Fruit fly (Drosophila melanogaster): ENCODE measurements around the gene Pcp.

Pcp gene

DNA sequence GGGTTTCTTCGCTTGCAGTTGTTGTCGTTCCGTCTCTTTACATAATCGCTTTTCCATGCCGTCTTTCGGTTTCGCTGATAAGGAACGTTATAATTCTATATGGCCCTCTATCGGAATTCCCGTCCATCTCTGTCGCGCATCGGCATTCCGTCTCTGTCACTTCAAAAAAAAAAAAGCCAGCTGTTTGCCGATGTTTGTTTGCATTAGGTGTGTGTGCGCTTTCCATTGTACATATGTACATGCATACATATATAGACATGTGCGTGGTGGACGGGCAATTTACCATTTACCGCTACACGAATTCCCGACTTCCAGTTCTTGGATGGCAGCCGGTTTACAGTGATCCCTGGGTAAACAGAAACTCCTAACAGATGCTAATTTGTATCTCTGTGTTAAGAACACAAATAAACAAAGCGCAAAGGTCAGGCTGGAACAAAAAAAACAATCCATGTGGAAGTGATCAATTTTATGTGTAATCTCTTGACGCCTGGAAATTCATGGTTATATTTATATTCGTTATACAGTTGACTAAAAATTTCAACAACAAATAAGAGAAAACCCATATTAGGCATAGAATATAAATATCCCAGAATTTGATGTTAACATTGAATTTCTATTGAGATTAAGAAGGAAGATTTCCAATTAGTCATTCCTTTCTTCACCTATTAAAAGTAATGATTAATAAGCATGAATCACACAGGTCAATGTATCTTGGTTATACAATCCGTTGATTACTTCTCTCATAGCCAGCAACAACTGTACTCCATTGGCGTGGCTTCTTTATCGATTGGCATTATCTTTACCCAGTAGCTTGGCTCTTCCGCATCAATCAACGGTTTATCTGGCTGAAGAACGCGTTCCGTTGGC lies 21.8 kb downstream of the Pcp start (continued):
- TF ChIP-seq Dll (GFP tag; IDR thresholded peaks at IDR 0.05; ENCODE audit: partially characterized antibody) (no peak), Ssrp (tag; optimal IDR thresholded peaks at IDR 0.05) (peak; percentile 21), lab (GFP tag; optimal IDR thresholded peaks at IDR 0.05) (no peak), Vsx1 (GFP tag; optimal IDR thresholded peaks at IDR 0.05) (peak; percentile 71), Abd-B (GFP tag; optimal IDR thresholded peaks at IDR 0.05) (no peak), cato (GFP tag; optimal IDR thresholded peaks at IDR 0.05; ENCODE audit: borderline replicate concordance) (no peak), pum (GFP tag; optimal IDR thresholded peaks at IDR 0.05) (no peak), CG8944 (GFP tag; optimal IDR thresholded peaks at IDR 0.05) (peak; percentile 17), Gsc (GFP tag; IDR thresholded peaks at IDR 0.05) (no peak), D (optimal IDR thresholded peaks at IDR 0.05) (no peak), D (GFP tag; optimal IDR thresholded peaks at IDR 0.05) (peak; percentile 8), CG2120 (GFP tag; optimal IDR thresholded peaks at IDR 0.05) (peak; percentile 35), Lim3 (GFP tag; IDR thresholded peaks at IDR 0.05) (no peak), ato (GFP tag; IDR thresholded peaks at IDR 0.05; ENCODE audit: partially characterized antibody) (no peak), CG6175 (GFP tag; IDR thresholded peaks at IDR 0.05) (no peak), Dek (tag; optimal IDR thresholded peaks at IDR 0.05) (no peak), Fer3 (tag; optimal IDR thresholded peaks at IDR 0.05) (no peak), chm (GFP tag; IDR thresholded peaks at IDR 0.05) (peak; percentile 71; the same call in 1 of the 2 replicates), CG9932 (GFP tag; IDR thresholded peaks at IDR 0.05) (no peak), Hmr (GFP tag; optimal IDR thresholded peaks at IDR 0.05) (peak; percentile 1), zen2 (GFP tag; IDR thresholded peaks at IDR 0.05; ENCODE audit: partially characterized antibody) (no peak), CG1233 (GFP tag; optimal IDR thresholded peaks at IDR 0.05) (no peak), ac (GFP tag; optimal IDR thresholded peaks at IDR 0.05) (peak; percentile 83), CG6689 (GFP tag; IDR thresholded peaks at IDR 0.05) (no peak), luna (GFP tag; optimal IDR thresholded peaks at IDR 0.05) (no peak), ranshi (GFP tag; IDR thresholded peaks at IDR 0.05) (peak; percentile 54; the same call in 1 of the 2 replicates), zf30C (GFP tag; optimal IDR thresholded peaks at IDR 0.05) (no peak), z (GFP tag; IDR thresholded peaks at IDR 0.05) (peak; percentile 65), gro (GFP tag; optimal IDR thresholded peaks at IDR 0.05) (no peak), Poxn (GFP tag; IDR thresholded peaks at IDR 0.05) (no peak), CG11695 (GFP tag; IDR thresholded peaks at IDR 0.05) (no peak), nmo (GFP tag; optimal IDR thresholded peaks at IDR 0.05) (no peak), CrebB (tag; optimal IDR thresholded peaks at IDR 0.05) (peak; percentile 28), CG12299 (tag; optimal IDR thresholded peaks at IDR 0.05) (peak; percentile 41), Nf-YB (GFP tag; optimal IDR thresholded peaks at IDR 0.05) (peak; percentile 9), CG6272 (GFP tag; IDR thresholded peaks at IDR 0.05) (no peak), Oli (tag; optimal IDR thresholded peaks at IDR 0.05) (peak; percentile 32), CG13287 (GFP tag; IDR thresholded peaks at IDR 0.05; ENCODE audit: partially characterized antibody) (no peak), CG12744 (GFP tag; optimal IDR thresholded peaks at IDR 0.05) (no peak), CG13775 (GFP tag; optimal IDR thresholded peaks at IDR 0.05) (peak; percentile 6), Med (GFP tag) (peak; percentile 78), Jarid2 (GFP tag; optimal IDR thresholded peaks at IDR 0.05) (no peak), CG10654 (GFP tag; optimal IDR thresholded peaks at IDR 0.05) (no peak), tin (GFP tag; optimal IDR thresholded peaks at IDR 0.05) (no peak), CG43689 (GFP tag; IDR thresholded peaks at IDR 0.05) (no peak), ase (GFP tag; IDR thresholded peaks at IDR 0.05) (no peak), CG3995 (GFP tag; optimal IDR thresholded peaks at IDR 0.05) (no peak), Hr51 (GFP tag; optimal IDR thresholded peaks at IDR 0.05) (peak in 1 of 2 experiments; percentile 15), vfl (GFP tag; optimal IDR thresholded peaks at IDR 0.05) (no peak)
